Worm (Caenorhabditis elegans) whole organism, young adult: ENCODE data around the gene Y15E3A.4.
A peak's percentile ranks its signal among the peaks of the same experiment; 100 is the strongest.

ENCODE experiments used
- C17E4.6 ChIP-seq: fragments of 200-800 bp; sonication (Bioruptor generic); IDR thresholded peaks from 2 replicates; pipeline ENCODE4 v1.3.6; 2022; ENCODE audit warnings: missing genetic modification reagents, missing genetic modification characterization, missing compliant biosample characterization
- F33H1.4 ChIP-seq: fragments of 200-800 bp; sonication (Bioruptor generic); IDR thresholded peaks from 2 replicates; pipeline ENCODE4 v1.3.6; 2022; ENCODE audit warnings: missing genetic modification reagents, missing genetic modification characterization, missing compliant biosample characterization
- F57C9.4 ChIP-seq: sonication (generic microtip); optimal IDR thresholded peaks from 2 replicates; lab custom pipeline; 2017; ENCODE audit warnings: mild to moderate bottlenecking, missing genetic modification characterization, missing compliant biosample characterization
- K12H6.12 ChIP-seq: fragments of 200-800 bp; sonication (Bioruptor generic); optimal IDR thresholded peaks from 2 replicates; lab custom pipeline; 2018; ENCODE audit warnings: mild to moderate bottlenecking, missing genetic modification characterization, missing compliant biosample characterization
- T26A5.8 ChIP-seq: sonication (generic microtip); optimal IDR thresholded peaks from 2 replicates; lab custom pipeline; 2016; ENCODE audit warnings: missing genetic modification characterization, missing compliant biosample characterization
- Y67H2A.10 ChIP-seq: fragments of 200-800 bp; sonication (Bioruptor generic); conservative IDR thresholded peaks from 2 replicates; pipeline ENCODE4 v1.3.6; 2022; ENCODE audit warnings: missing genetic modification reagents, missing genetic modification characterization, missing compliant biosample characterization
- ama-1 ChIP-seq, 3 experiments: fragments of 150-350 bp in 1 of 3; sonication (generic microtip) in 2 of 3; optimal IDR thresholded peaks; 2 replicates each; lab custom pipeline; 2014 to 2018; ENCODE audit warnings: missing biosample characterization in 2 of 3, missing genetic modification characterization in 2 of 3, missing genetic modification reagents in 2 of 3
- atf-7 ChIP-seq: sonication (generic microtip); optimal IDR thresholded peaks from 2 replicates; lab custom pipeline; 2017; ENCODE audit warnings: mild to moderate bottlenecking, missing genetic modification characterization, missing compliant biosample characterization
- attf-5 ChIP-seq: fragments of 200-800 bp; sonication (Bioruptor generic); optimal IDR thresholded peaks from 2 replicates; lab custom pipeline; 2018; ENCODE audit warnings: mild to moderate bottlenecking, missing genetic modification characterization, missing compliant biosample characterization
- cebp-1 ChIP-seq, 2 experiments: fragments of 200-800 bp in 1 of 2; sonication (Bioruptor generic) in 1 of 2; sonication (generic microtip) in 1 of 2; IDR thresholded peaks in 1 of 2; optimal IDR thresholded peaks in 1 of 2; 2 replicates each; pipeline versions ENCODE4 v1.3.6 to Lab custom; 2017 to 2022; ENCODE audit warnings: missing compliant biosample characterization in 2 of 2, missing genetic modification characterization in 2 of 2, mild to moderate bottlenecking in 1 of 2, missing genetic modification reagents in 1 of 2, moderate library complexity in 1 of 2
- ceh-100 ChIP-seq: fragments of 200-800 bp; sonication (Bioruptor generic); IDR thresholded peaks from 2 replicates; pipeline ENCODE4 v1.3.6; 2022; ENCODE audit warnings: missing genetic modification reagents, missing genetic modification characterization, missing compliant biosample characterization
- ceh-79 ChIP-seq: sonication (generic microtip); optimal IDR thresholded peaks from 2 replicates; lab custom pipeline; 2017; ENCODE audit warnings: mild to moderate bottlenecking, missing genetic modification characterization, missing compliant biosample characterization
- egl-18 ChIP-seq: fragments of 200-800 bp; sonication (Bioruptor generic); IDR thresholded peaks from 2 replicates; pipeline ENCODE4 v1.3.6; 2022; ENCODE audit warnings: missing genetic modification reagents, missing genetic modification characterization, missing compliant biosample characterization
- gei-17 ChIP-seq: fragments of 200-800 bp; sonication (Bioruptor generic); optimal IDR thresholded peaks from 2 replicates; lab custom pipeline; 2018; ENCODE audit warnings: mild to moderate bottlenecking, missing genetic modification characterization, missing compliant biosample characterization
- hlh-12 ChIP-seq: sonication (generic microtip); optimal IDR thresholded peaks from 2 replicates; lab custom pipeline; 2016; ENCODE audit warnings: missing genetic modification characterization, missing compliant biosample characterization
- hrde-1 ChIP-seq: sonication (generic microtip); optimal IDR thresholded peaks from 2 replicates; lab custom pipeline; 2016; ENCODE audit warnings: missing genetic modification characterization, mild to moderate bottlenecking, missing compliant biosample characterization, moderate library complexity, missing genotype, missing genetic modification reagents, borderline replicate concordance
- madf-10 ChIP-seq: sonication (generic microtip); optimal IDR thresholded peaks from 2 replicates; lab custom pipeline; 2016; ENCODE audit warnings: mild to moderate bottlenecking, missing genetic modification characterization, missing compliant biosample characterization
- nhr-120 ChIP-seq: fragments of 200-800 bp; sonication (Bioruptor generic); IDR thresholded peaks from 2 replicates; pipeline ENCODE4 v1.3.6; 2022; ENCODE audit warnings: missing genetic modification characterization, missing compliant biosample characterization
- nhr-80 ChIP-seq: sonication (generic microtip); optimal IDR thresholded peaks from 2 replicates; lab custom pipeline; 2016; ENCODE audit warnings: missing genetic modification characterization, missing compliant biosample characterization
- rec-8 ChIP-seq, 2 experiments: sonication (generic microtip); optimal IDR thresholded peaks; 2 replicates each; lab custom pipeline; 2016; ENCODE audit warnings: mild to moderate bottlenecking in 2 of 2, missing genetic modification characterization in 2 of 2, missing genetic modification reagents in 2 of 2, missing genotype in 2 of 2, missing biosample characterization in 1 of 2, missing compliant biosample characterization in 1 of 2, moderate library complexity in 1 of 2
- rpc-1 ChIP-seq, 2 experiments: fragments of 150-350 bp in 1 of 2; sonication (generic microtip) in 1 of 2; optimal IDR thresholded peaks; 2 replicates each; lab custom pipeline; 2014 to 2018; ENCODE audit warnings: missing biosample characterization in 1 of 2, missing genetic modification characterization in 1 of 2, missing genetic modification reagents in 1 of 2, missing genotype in 1 of 2
- snpc-4 ChIP-seq, 5 experiments: fragments of 150-350 bp in 1 of 5; sonication (generic microtip) in 4 of 5; optimal IDR thresholded peaks; 2 replicates each; lab custom pipeline; 2014 to 2018; ENCODE audit warnings: missing genetic modification characterization in 5 of 5, missing biosample characterization in 3 of 5, antibody characterized with exemption in 2 of 5, mild to moderate bottlenecking in 2 of 5, missing compliant biosample characterization in 2 of 5, missing genotype in 2 of 5, moderate library complexity in 2 of 5, missing genetic modification reagents in 1 of 5
- somi-1 ChIP-seq: fragments of 200-800 bp; sonication (Bioruptor generic); optimal IDR thresholded peaks from 2 replicates; lab custom pipeline; 2018; ENCODE audit warnings: mild to moderate bottlenecking, missing genetic modification characterization, missing compliant biosample characterization
- tbx-9 ChIP-seq: sonication (generic microtip); optimal IDR thresholded peaks from 2 replicates; lab custom pipeline; 2016; ENCODE audit warnings: borderline replicate concordance, missing genetic modification characterization, inconsistent platforms, missing compliant biosample characterization
- unc-130 ChIP-seq: sonication (generic microtip); optimal IDR thresholded peaks from 2 replicates; lab custom pipeline; 2016; ENCODE audit warnings: missing genetic modification reagents, missing genetic modification characterization, missing compliant biosample characterization
- xnd-1 ChIP-seq: sonication (generic microtip); optimal IDR thresholded peaks from 2 replicates; lab custom pipeline; 2016; ENCODE audit warnings: missing genotype, missing genetic modification reagents, missing genetic modification characterization, missing compliant biosample characterization
- ztf-25 ChIP-seq: fragments of 200-800 bp; sonication (Bioruptor generic); IDR thresholded peaks from 2 replicates; pipeline ENCODE4 v1.3.6; 2022; ENCODE audit warnings: missing genetic modification reagents, missing genetic modification characterization, missing compliant biosample characterization
- ztf-26 ChIP-seq: sonication (generic microtip); optimal IDR thresholded peaks from 2 replicates; lab custom pipeline; 2017; ENCODE audit warnings: missing genetic modification characterization, missing compliant biosample characterization

Gene Y15E3A.4

DNA sequence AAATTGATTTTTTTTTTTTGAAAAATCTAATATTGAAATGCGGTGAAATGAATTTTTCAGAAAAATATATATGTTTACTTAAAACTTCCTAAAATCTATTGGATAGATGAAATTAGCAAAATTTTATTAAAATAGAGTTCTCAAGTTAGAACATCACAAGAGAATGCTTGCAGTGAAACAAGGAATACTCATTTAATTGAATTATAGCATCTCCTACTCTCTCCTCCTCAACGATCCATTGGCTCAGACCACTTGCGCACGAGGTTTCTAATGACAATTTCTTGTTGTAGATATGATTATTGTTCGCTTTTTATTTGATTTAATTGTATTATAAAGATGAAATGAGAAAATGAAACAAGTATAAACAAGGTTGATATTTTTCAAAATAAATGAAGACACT lies 9.0 kb upstream of the Y15E3A.4 start:
- TF ChIP-seq ama-1 (optimal IDR thresholded peaks at IDR 0.05; lab: Kevin White, UChicago) (no peak), ama-1 (GFP tag; optimal IDR thresholded peaks at IDR 0.05; lab: Kevin White, UChicago) (no peak), ceh-79 (no peak), ztf-26 (tag; lab: Kevin White, UChicago) (no peak), atf-7 (tag; lab: Kevin White, UChicago) (no peak), unc-130 (GFP tag; lab: Kevin White, UChicago) (no peak)

ce11 chrX:15325709-15326108 lies 5.1 kb upstream of the Y15E3A.4 start, which contains the start of gene Y15E3A.3:
Gene Y15E3A.3, minus strand, starts transcription at chrX:15325809.
- no peak for TF ChIP-seq somi-1 (GFP tag; lab: Kevin White, UChicago)
- no peak for TF ChIP-seq hlh-12
- no peak for TF ChIP-seq madf-10 (tag; lab: Kevin White, UChicago)
- TF ChIP-seq F33H1.4 (GFP tag; lab: Robert Waterston, UW): no peak
- no peak for TF ChIP-seq nhr-120 (GFP tag; lab: Robert Waterston, UW)

DNA sequence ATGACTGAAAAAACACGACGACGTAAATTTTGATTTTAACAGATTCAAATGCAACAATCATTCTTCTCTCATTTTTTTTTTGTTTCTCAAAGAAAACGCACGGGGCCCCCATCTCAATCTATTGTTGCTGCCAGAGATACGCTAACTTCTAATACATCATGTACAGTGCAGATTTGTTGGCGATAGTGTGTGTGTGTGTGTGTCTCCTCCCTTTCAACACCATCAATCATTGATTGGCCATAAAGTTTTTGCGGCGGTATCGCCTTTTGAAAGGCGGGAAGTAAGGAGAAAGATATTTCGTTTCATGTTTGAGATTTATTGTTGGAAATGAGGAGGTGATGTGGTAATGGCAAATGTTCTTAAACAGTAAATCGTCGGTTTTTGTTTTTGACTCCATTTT lies 3.5 kb upstream of the Y15E3A.4 start:
- TF ChIP-seq egl-18 (GFP tag; lab: Robert Waterston, UW) (no peak), ztf-26 (tag; lab: Kevin White, UChicago) (peak; percentile 8)
- TF ChIP-seq, all 124 proteins: peak for 1

DNA sequence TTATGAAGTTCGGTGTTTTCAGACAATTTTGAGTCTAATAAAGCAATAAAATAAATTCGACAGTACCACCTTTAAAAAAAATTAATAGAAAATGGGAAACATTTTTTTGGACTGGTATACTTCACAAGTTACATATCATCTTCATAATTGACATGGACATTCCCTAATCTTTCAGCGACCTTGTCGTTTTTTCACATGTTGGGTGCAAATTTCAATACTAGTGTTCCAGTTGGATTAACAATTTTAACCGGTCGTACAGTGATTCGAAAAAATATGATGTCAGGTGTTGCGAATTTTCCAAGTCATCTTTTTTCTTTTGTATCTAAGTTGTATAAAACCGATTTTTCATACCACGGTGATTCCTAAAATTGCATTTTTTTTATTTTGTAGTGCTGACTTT lies 2.4 kb upstream of the Y15E3A.4 start:
- TF ChIP-seq K12H6.12 (tag; lab: Kevin White, UChicago): no peak
- no peak for TF ChIP-seq atf-7 (tag; lab: Kevin White, UChicago)
- no peak for TF ChIP-seq snpc-4 (GFP tag; optimal IDR thresholded peaks at IDR 0.05; lab: Kevin White, UChicago)
- TF ChIP-seq snpc-4 (tag; optimal IDR thresholded peaks at IDR 0.05; lab: Kevin White, UChicago): no peak
- TF ChIP-seq Y67H2A.10: no peak

DNA sequence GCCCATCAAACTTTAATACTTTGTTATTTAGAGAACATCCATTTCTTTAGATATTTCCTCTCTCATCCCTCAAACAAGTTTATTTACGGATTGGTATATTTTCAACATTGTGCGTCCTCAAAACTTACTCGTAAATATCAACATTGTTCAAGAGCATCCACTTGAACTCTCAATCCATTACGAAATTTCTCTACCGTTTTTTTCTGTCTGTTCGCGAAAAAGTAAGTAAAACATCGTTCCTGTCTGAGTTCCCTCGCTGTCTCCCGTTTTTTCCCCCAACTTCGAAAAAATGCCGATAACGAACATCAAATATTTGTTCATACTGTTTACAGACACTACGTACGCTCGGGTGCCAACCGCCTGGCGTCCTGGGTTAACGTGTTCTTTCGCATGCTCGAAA lies 4.1 kb downstream of the Y15E3A.4 start:
- TF ChIP-seq cebp-1 (GFP tag; IDR thresholded peaks at IDR 0.05; lab: Robert Waterston, UW): no peak
- peak; percentile 42 for TF ChIP-seq cebp-1 (tag; optimal IDR thresholded peaks at IDR 0.05; lab: Kevin White, UChicago)
- no peak for TF ChIP-seq hrde-1
- TF ChIP-seq nhr-80 (tag; lab: Kevin White, UChicago): peak; percentile 20
- TF ChIP-seq, all 124 proteins: peak for 2

DNA sequence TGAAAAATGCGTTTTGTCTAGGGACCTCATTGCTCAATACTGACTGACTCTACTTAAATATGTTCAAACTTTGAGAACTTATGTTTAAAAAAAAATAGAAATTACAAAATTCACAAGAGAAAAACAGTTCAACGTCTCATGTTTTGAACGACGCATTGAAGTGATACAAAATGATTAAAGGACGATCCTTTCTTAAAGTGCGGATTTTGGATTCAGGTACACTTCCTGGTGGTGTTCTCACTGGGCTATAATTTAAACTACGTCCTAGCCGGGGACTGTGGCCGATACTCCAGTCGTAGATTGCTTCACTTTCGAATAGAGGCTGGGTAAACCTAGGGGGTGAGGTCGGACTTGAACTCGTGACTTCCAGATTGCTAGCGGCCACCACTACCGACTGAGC lies 4.9 kb downstream of the Y15E3A.4 start:
- TF ChIP-seq rpc-1 (optimal IDR thresholded peaks at IDR 0.05; lab: Kevin White, UChicago): no peak
- peak; percentile 29 for TF ChIP-seq rpc-1 (tag; optimal IDR thresholded peaks at IDR 0.05; lab: Kevin White, UChicago)
- TF ChIP-seq ztf-25 (GFP tag; lab: Robert Waterston, UW): no peak
- TF ChIP-seq attf-5: no peak
- TF ChIP-seq, all 124 proteins: peak for 1

DNA sequence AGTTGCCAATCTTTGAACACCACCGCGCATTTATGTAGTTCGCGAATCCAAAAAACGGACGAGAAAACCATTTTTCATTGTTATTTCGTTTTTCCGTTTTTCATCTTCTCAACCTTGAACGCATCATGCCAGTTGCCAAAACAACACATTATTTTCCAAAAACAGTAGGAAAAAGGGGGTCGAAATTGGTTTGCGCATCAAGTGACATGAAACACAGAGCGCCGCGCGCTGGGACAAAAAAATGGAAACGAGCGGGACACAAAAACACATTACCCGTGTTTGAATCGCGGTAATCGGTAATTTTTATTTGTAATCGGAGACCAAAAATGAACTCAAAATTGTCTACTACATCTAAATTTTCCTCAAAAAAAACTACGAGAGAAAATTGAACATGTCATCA lies 5.6 kb downstream of the Y15E3A.4 start:
- no peak for TF ChIP-seq rec-8 (tag; optimal IDR thresholded peaks at IDR 0.05; lab: Kevin White, UChicago)
- no peak for TF ChIP-seq xnd-1 (tag; lab: Kevin White, UChicago)
- TF ChIP-seq T26A5.8: no peak
- TF ChIP-seq tbx-9: no peak
- TF ChIP-seq F57C9.4 (tag; lab: Kevin White, UChicago): no peak
- no peak for TF ChIP-seq cebp-1 (GFP tag; IDR thresholded peaks at IDR 0.05; lab: Robert Waterston, UW)
- no peak for TF ChIP-seq cebp-1 (tag; optimal IDR thresholded peaks at IDR 0.05; lab: Kevin White, UChicago)
- TF ChIP-seq ceh-100 (GFP tag; lab: Robert Waterston, UW): no peak
- TF ChIP-seq C17E4.6 (GFP tag; lab: Robert Waterston, UW): no peak
- no peak for TF ChIP-seq gei-17 (GFP tag; lab: Kevin White, UChicago)
- no peak for TF ChIP-seq unc-130 (GFP tag; lab: Kevin White, UChicago)
- TF ChIP-seq, all 124 proteins: peak for 0
